Worm (Caenorhabditis elegans): ENCODE data around the gene C46E10.3.

ce11 chrII:3759010-3759409, 37.9 kb downstream of the C46E10.3 start, which contains the start of gene T24E12.12:
- no peak for TF ChIP-seq pha-4 (tag; optimal IDR thresholded peaks at IDR 0.05)
- TF ChIP-seq ceh-39 (tag; optimal IDR thresholded peaks at IDR 0.05), result no peak
- TF ChIP-seq elt-3 (tag; optimal IDR thresholded peaks at IDR 0.05), result no peak
- no peak for TF ChIP-seq bed-3 (GFP tag; optimal IDR thresholded peaks at IDR 0.05)
- no peak for TF ChIP-seq drap-1 (GFP tag; optimal IDR thresholded peaks at IDR 0.05)
- TF ChIP-seq lin-13 (tag; optimal IDR thresholded peaks at IDR 0.05), result no peak
- TF ChIP-seq snpc-4 (tag; optimal IDR thresholded peaks at IDR 0.05), result no peak
- no peak for TF ChIP-seq ztf-11 (tag; optimal IDR thresholded peaks at IDR 0.05)
- no peak for TF ChIP-seq unc-62 (GFP tag; optimal IDR thresholded peaks at IDR 0.05)
- no peak for TF ChIP-seq blmp-1 (tag; optimal IDR thresholded peaks at IDR 0.05)
- no peak for TF ChIP-seq ces-1 (GFP tag; optimal IDR thresholded peaks at IDR 0.05)
